Worm (Caenorhabditis elegans): Measurements from ENCODE around the gene ptrn-1.

DNA sequence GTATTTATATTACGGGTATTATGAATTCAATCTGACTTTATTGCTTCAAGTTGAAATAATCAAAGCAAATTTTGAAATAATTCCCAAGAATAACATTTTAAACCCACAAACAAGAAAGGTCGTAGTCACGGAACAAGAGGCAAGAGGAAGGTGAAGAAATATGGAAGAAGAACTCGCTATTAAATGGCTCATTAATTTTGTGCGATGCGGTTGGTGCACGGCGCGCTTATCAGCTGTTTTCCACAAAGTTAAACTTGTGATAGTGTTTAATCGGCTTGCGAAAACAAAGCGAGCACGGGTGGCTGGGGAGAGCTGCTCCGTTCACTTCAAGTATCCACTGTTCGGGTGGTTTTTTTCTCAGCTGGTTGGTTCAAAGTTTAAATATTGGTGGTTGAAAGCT is 36.9 kb upstream of the ptrn-1 start:
- TF ChIP-seq med-1 (GFP tag; optimal IDR thresholded peaks at IDR 0.05; ENCODE audit: insufficient read depth) (no peak), cog-1 (tag; optimal IDR thresholded peaks at IDR 0.05) (no peak), tab-1 (GFP tag; IDR thresholded peaks at IDR 0.05) (no peak), T22C8.4 (GFP tag; IDR thresholded peaks at IDR 0.05) (no peak)

All from whole organism, midembryonic.